Fruit fly (Drosophila melanogaster): ENCODE data around the gene CG9222.

- TF ChIP-seq Clk (GFP tag; optimal IDR thresholded peaks at IDR 0.05), result no peak
- no peak for TF ChIP-seq tj (GFP tag; optimal IDR thresholded peaks at IDR 0.05)
- no peak for TF ChIP-seq CG12768 (GFP tag; optimal IDR thresholded peaks at IDR 0.05)
Measured at dm6 chr2L:6084694-6085093, 46.1 kb upstream of the CG9222 start.

Measured in whole organism, adult.